Worm (Caenorhabditis elegans): ENCODE measurements around the gene ugt-17.

ce11 chrV:10124799-10125548 lies 20.2 kb upstream of the ugt-17 start, which contains the start of gene C08B6.10:
- TF ChIP-seq cnd-1 (tag; optimal IDR thresholded peaks at IDR 0.05) = no peak
- TF ChIP-seq unc-39 (tag; optimal IDR thresholded peaks at IDR 0.05) = no peak
